Fruit fly (Drosophila melanogaster) whole organism, prepupa: ENCODE data around the gene MRP.

Experiments
- CG11902 ChIP-seq: fragments of 200-800 bp; sonication (Bioruptor generic); optimal IDR thresholded peaks from 3 replicates; lab custom pipeline; 2016; ENCODE audit warnings: missing biosample characterization, missing genetic modification characterization
- CG15336 ChIP-seq: fragments of 200-800 bp; sonication (Bioruptor generic); IDR thresholded peaks from 2 replicates; pipeline ENCODE4 v1.3.6; 2022; ENCODE audit warnings: missing biosample characterization, missing genetic modification characterization
- CG1621 ChIP-seq: fragments of 200-800 bp; sonication (Bioruptor generic); optimal IDR thresholded peaks from 3 replicates; lab custom pipeline; 2018; ENCODE audit warnings: missing biosample characterization, mild to moderate bottlenecking, missing genetic modification characterization
- CG34406 ChIP-seq: fragments of 200-800 bp; sonication (Bioruptor generic); optimal IDR thresholded peaks from 3 replicates; lab custom pipeline; 2016; ENCODE audit warnings: missing biosample characterization, missing genetic modification characterization
- CG6163 ChIP-seq: fragments of 200-800 bp; sonication (Bioruptor generic); IDR thresholded peaks from 3 replicates; pipeline ENCODE4 v1.3.6; 2022; ENCODE audit warnings: missing biosample characterization, missing genetic modification characterization
- CG6792 ChIP-seq: fragments of 200-800 bp; sonication (Bioruptor generic); optimal IDR thresholded peaks from 3 replicates; lab custom pipeline; 2016; ENCODE audit warnings: missing biosample characterization, missing genetic modification characterization
- CG7368 ChIP-seq: fragments of 200-800 bp; sonication (Bioruptor generic); optimal IDR thresholded peaks from 3 replicates; lab custom pipeline; 2016; ENCODE audit warnings: missing biosample characterization, missing genetic modification characterization
- CG8119 ChIP-seq: fragments of 200-800 bp; sonication (Bioruptor generic); IDR thresholded peaks from 3 replicates; pipeline ENCODE4 v1.3.6; 2022; ENCODE audit warnings: missing biosample characterization, missing genetic modification characterization
- CG8319 ChIP-seq: fragments of 200-800 bp; sonication (Bioruptor generic); optimal IDR thresholded peaks from 3 replicates; lab custom pipeline; 2016; ENCODE audit warnings: missing biosample characterization, missing genetic modification characterization
- CG8632 ChIP-seq: fragments of 200-800 bp; sonication (Bioruptor generic); optimal IDR thresholded peaks from 3 replicates; lab custom pipeline; 2016; ENCODE audit warnings: missing biosample characterization, missing genetic modification characterization
- Hr39 ChIP-seq: fragments of 200-800 bp; sonication (Bioruptor generic); optimal IDR thresholded peaks from 2 replicates; lab custom pipeline; 2016; ENCODE audit warnings: missing biosample characterization, missing genetic modification characterization
- Hr4 ChIP-seq: fragments of 200-800 bp; sonication (Bioruptor generic); optimal IDR thresholded peaks from 3 replicates; lab custom pipeline; 2016; ENCODE audit warnings: missing biosample characterization, missing genetic modification characterization
- Met ChIP-seq: fragments of 200-800 bp; sonication (Bioruptor generic); optimal IDR thresholded peaks from 3 replicates; lab custom pipeline; 2016; ENCODE audit warnings: missing biosample characterization, missing genetic modification characterization
- Smox ChIP-seq: fragments of 200-800 bp; sonication (Bioruptor generic); optimal IDR thresholded peaks from 3 replicates; lab custom pipeline; 2016; ENCODE audit warnings: missing biosample characterization, missing genetic modification characterization
- eg ChIP-seq: fragments of 200-800 bp; sonication (Bioruptor generic); IDR thresholded peaks from 3 replicates; pipeline ENCODE4 v1.3.6; 2022; ENCODE audit warnings: missing biosample characterization, missing genetic modification characterization
- esn ChIP-seq: fragments of 200-800 bp; sonication (Bioruptor generic); optimal IDR thresholded peaks from 2 replicates; lab custom pipeline; 2016; ENCODE audit warnings: missing biosample characterization, mild to moderate bottlenecking, missing genetic modification characterization, moderate library complexity
- fd85E ChIP-seq: fragments of 200-800 bp; sonication (Bioruptor generic); optimal IDR thresholded peaks from 3 replicates; lab custom pipeline; 2016; ENCODE audit warnings: missing biosample characterization, missing genetic modification characterization
- fkh ChIP-seq: fragments of 200-800 bp; sonication (Bioruptor generic); optimal IDR thresholded peaks from 3 replicates; lab custom pipeline; 2017; ENCODE audit warnings: missing biosample characterization, mild to moderate bottlenecking, missing genetic modification characterization, moderate library complexity
- spab ChIP-seq: fragments of 200-800 bp; sonication (Bioruptor generic); optimal IDR thresholded peaks from 2 replicates; lab custom pipeline; 2017; ENCODE audit warnings: missing biosample characterization, mild to moderate bottlenecking, missing genetic modification characterization, missing genetic modification reagents

Gene MRP

dm6 chr2L:12761740-12762139 lies 42.9 kb downstream of the MRP start, which contains the start of gene CG15483:
Gene CG15483 (minus strand): TSS chr2L:12761840.
- no peak for TF ChIP-seq CG6792 (GFP tag; lab: Kevin White, UChicago)
- TF ChIP-seq Hr39 (GFP tag; lab: Kevin White, UChicago) = no peak
- no peak for TF ChIP-seq spab (GFP tag; lab: Kevin White, UChicago)
- no peak for TF ChIP-seq eg (GFP tag; lab: Robert Waterston, UW)
- TF ChIP-seq CG8119 (GFP tag; lab: Robert Waterston, UW) = no peak
- no peak for TF ChIP-seq CG1621 (tag; lab: Kevin White, UChicago)
- TF ChIP-seq CG15336 = no peak
- no peak for TF ChIP-seq CG34406 (GFP tag; lab: Kevin White, UChicago)

- no peak for TF ChIP-seq CG15336
- no peak for TF ChIP-seq CG8632 (GFP tag; lab: Kevin White, UChicago)
- TF ChIP-seq fkh (GFP tag; lab: Kevin White, UChicago) = no peak
- no peak for TF ChIP-seq CG8319 (GFP tag; lab: Kevin White, UChicago)
Measured at dm6 chr2L:12771812-12772211, 53.0 kb downstream of the MRP start.

dm6 chr2L:12780624-12781023 lies 61.8 kb downstream of the MRP start:
- no peak for TF ChIP-seq CG6163

DNA sequence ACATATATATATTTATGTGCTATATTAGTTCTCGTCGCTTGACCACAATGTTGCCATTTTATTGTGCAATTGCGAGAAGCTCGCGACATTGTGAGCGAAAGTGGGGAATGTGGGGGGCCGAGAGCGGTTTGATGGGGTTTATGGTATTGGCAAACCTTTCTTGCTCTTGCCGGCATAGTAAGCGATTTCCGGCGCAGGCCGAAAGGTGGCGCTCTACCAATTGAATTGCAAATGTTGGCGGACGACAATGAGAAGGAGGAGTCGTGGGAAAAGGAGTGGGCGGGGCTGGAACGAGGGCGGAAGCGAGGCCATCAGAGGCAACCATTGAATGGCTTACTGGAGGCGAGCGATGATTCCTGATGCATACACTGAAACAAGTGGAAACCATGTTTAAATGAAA lies 84.6 kb downstream of the MRP start:
- TF ChIP-seq Smox (GFP tag; lab: Kevin White, UChicago) = no peak
- no peak for TF ChIP-seq fd85E (GFP tag; lab: Kevin White, UChicago)
- no peak for TF ChIP-seq Hr4 (GFP tag; lab: Kevin White, UChicago)
- TF ChIP-seq CG8119 (GFP tag; lab: Robert Waterston, UW) = no peak
- no peak for TF ChIP-seq eg (GFP tag; lab: Robert Waterston, UW)
- no peak for TF ChIP-seq esn (GFP tag; lab: Kevin White, UChicago)
- TF ChIP-seq CG7368 (GFP tag; lab: Kevin White, UChicago) = no peak
- no peak for TF ChIP-seq Met (GFP tag; lab: Kevin White, UChicago)
- no peak for TF ChIP-seq CG11902 (GFP tag; lab: Kevin White, UChicago)
